Fruit fly (Drosophila melanogaster) whole organism, embryonic: ENCODE data around the gene orion.

Experiments used
- Blimp-1 ChIP-seq: fragments of 200-800 bp; sonication (Bioruptor generic); optimal IDR thresholded peaks from 3 replicates; lab custom pipeline; 2018; ENCODE audit warnings: missing biosample characterization, missing genetic modification characterization, mild to moderate bottlenecking, moderate library complexity, missing genetic modification reagents
- CG10431 ChIP-seq: fragments of 200-800 bp; sonication (Bioruptor generic); optimal IDR thresholded peaks from 3 replicates; lab custom pipeline; 2018; ENCODE audit warnings: missing biosample characterization, mild to moderate bottlenecking, missing genetic modification characterization
- CG10462 ChIP-seq: fragments of 200-800 bp; sonication (Bioruptor generic); optimal IDR thresholded peaks from 2 replicates; lab custom pipeline; 2016; ENCODE audit warnings: missing biosample characterization, missing genetic modification characterization
- CG10959 ChIP-seq: fragments of 200-800 bp; sonication (Bioruptor generic); IDR thresholded peaks from 2 replicates; pipeline ENCODE4 v1.3.6; 2022; ENCODE audit warnings: missing biosample characterization, missing genetic modification characterization
- CG11456 ChIP-seq: fragments of 200-800 bp; sonication (Bioruptor generic); IDR thresholded peaks from 3 replicates; pipeline ENCODE4 v1.3.6; 2022; ENCODE audit warnings: missing biosample characterization, missing genetic modification characterization
- CG12155 ChIP-seq: fragments of 200-800 bp; sonication (Bioruptor generic); optimal IDR thresholded peaks from 3 replicates; lab custom pipeline; 2016; ENCODE audit warnings: missing biosample characterization, missing genetic modification characterization
- CG12236 ChIP-seq: fragments of 200-800 bp; sonication (Bioruptor generic); optimal IDR thresholded peaks from 2 replicates; lab custom pipeline; 2016; ENCODE audit warnings: missing biosample characterization, missing genetic modification characterization
- CG13123 ChIP-seq: fragments of 200-800 bp; sonication (Bioruptor generic); optimal IDR thresholded peaks from 2 replicates; lab custom pipeline; 2016; ENCODE audit warnings: missing biosample characterization, missing genetic modification characterization
- CG13624 ChIP-seq: fragments of 200-800 bp; sonication (Bioruptor generic); optimal IDR thresholded peaks from 2 replicates; lab custom pipeline; 2016; ENCODE audit warnings: missing biosample characterization, missing genetic modification characterization
- CG13894 ChIP-seq: fragments of 200-800 bp; sonication (Bioruptor generic); optimal IDR thresholded peaks from 3 replicates; lab custom pipeline; 2018; ENCODE audit warnings: missing biosample characterization, mild to moderate bottlenecking, missing genetic modification characterization, moderate library complexity
- CG14014 ChIP-seq: fragments of 200-800 bp; sonication (Bioruptor generic); IDR thresholded peaks from 2 replicates; pipeline ENCODE4 v1.3.6; 2022; ENCODE audit warnings: missing biosample characterization, missing genetic modification characterization
- CG18262 ChIP-seq: fragments of 200-800 bp; optimal IDR thresholded peaks from 3 replicates; lab custom pipeline; 2019; ENCODE audit warnings: missing biosample characterization, mild to moderate bottlenecking, missing genetic modification characterization, moderate library complexity
- CG6654 ChIP-seq: fragments of 200-800 bp; sonication (Bioruptor generic); optimal IDR thresholded peaks from 2 replicates; lab custom pipeline; 2017; ENCODE audit warnings: missing biosample characterization, mild to moderate bottlenecking, missing genetic modification characterization
- CG8478 ChIP-seq: fragments of >200 bp; optimal IDR thresholded peaks from 2 replicates; lab custom pipeline; 2018
- CG9727 ChIP-seq: fragments of 200-800 bp; sonication (Bioruptor generic); optimal IDR thresholded peaks from 3 replicates; lab custom pipeline; 2017; ENCODE audit warnings: missing biosample characterization, mild to moderate bottlenecking, missing genetic modification characterization
- CG9817 ChIP-seq: fragments of 200-800 bp; sonication (Bioruptor generic); optimal IDR thresholded peaks from 2 replicates; lab custom pipeline; 2018; ENCODE audit warnings: missing biosample characterization, mild to moderate bottlenecking, missing genetic modification characterization, moderate library complexity
- Camta ChIP-seq: fragments of 200-800 bp; sonication (Bioruptor generic); optimal IDR thresholded peaks from 2 replicates; lab custom pipeline; 2016; ENCODE audit warnings: missing biosample characterization, missing genetic modification characterization
- Chrac-16 ChIP-seq: fragments of 200-800 bp; sonication (Bioruptor generic); optimal IDR thresholded peaks from 3 replicates; lab custom pipeline; 2016; ENCODE audit warnings: missing biosample characterization, missing genetic modification characterization
- Dip2 ChIP-seq: fragments of 200-800 bp; sonication (Bioruptor generic); IDR thresholded peaks from 2 replicates; pipeline ENCODE4 v1.3.6; 2022; ENCODE audit warnings: missing biosample characterization, missing genetic modification characterization
- Doc2 ChIP-seq: fragments of 200-800 bp; sonication (Bioruptor generic); IDR thresholded peaks from 2 replicates; pipeline ENCODE4 v1.3.6; 2022; ENCODE audit warnings: missing biosample characterization, missing genetic modification characterization
- E2f2 ChIP-seq: fragments of 200-800 bp; sonication (Bioruptor generic); IDR thresholded peaks from 2 replicates; pipeline ENCODE4 v1.3.6; 2022; ENCODE audit warnings: missing biosample characterization, missing genetic modification characterization
- HLH4C ChIP-seq: fragments of 200-800 bp; sonication (Bioruptor generic); IDR thresholded peaks from 3 replicates; pipeline ENCODE4 v1.3.6; 2022; ENCODE audit warnings: missing biosample characterization, missing genetic modification characterization; ENCODE audit not compliant: partially characterized antibody
- HLH54F ChIP-seq: fragments of 200-800 bp; sonication (Bioruptor generic); optimal IDR thresholded peaks from 3 replicates; lab custom pipeline; 2016; ENCODE audit warnings: missing biosample characterization, missing genetic modification characterization
- HLHmδ ChIP-seq: fragments of 200-800 bp; sonication (Bioruptor generic); optimal IDR thresholded peaks from 2 replicates; lab custom pipeline; 2018; ENCODE audit warnings: missing biosample characterization, mild to moderate bottlenecking, missing genetic modification characterization, moderate library complexity
- Rx ChIP-seq: fragments of 200-800 bp; sonication (Bioruptor generic); IDR thresholded peaks from 2 replicates; pipeline ENCODE4 v1.3.6; 2022; ENCODE audit warnings: missing biosample characterization, missing genetic modification characterization
- TFAM ChIP-seq: fragments of 200-800 bp; sonication (Bioruptor generic); optimal IDR thresholded peaks from 2 replicates; lab custom pipeline; 2017; ENCODE audit warnings: missing biosample characterization, missing genetic modification characterization, inconsistent platforms
- Taf1 ChIP-seq: fragments of 200-800 bp; sonication (Bioruptor generic); IDR thresholded peaks from 2 replicates; pipeline ENCODE4 v1.3.6; 2022; ENCODE audit warnings: missing biosample characterization, missing genetic modification characterization
- Trl ChIP-seq, 3 experiments: fragments of >200 bp in 2 of 3; fragments of 200-800 bp in 1 of 3; sonication (Bioruptor generic) in 1 of 3; optimal IDR thresholded peaks; 2 replicates in 1 of 3; 3 replicates in 2 of 3; lab custom pipeline; 2016 to 2017; ENCODE audit warnings: missing biosample characterization in 1 of 3, missing genetic modification characterization in 1 of 3
- Vsx1 ChIP-seq: fragments of 200-800 bp; sonication (Bioruptor generic); optimal IDR thresholded peaks from 2 replicates; lab custom pipeline; 2017; ENCODE audit warnings: missing biosample characterization, mild to moderate bottlenecking, missing genetic modification characterization, missing genetic modification reagents
- abd-A ChIP-seq: fragments of 200-800 bp; sonication (Bioruptor generic); optimal IDR thresholded peaks from 3 replicates; lab custom pipeline; 2019; ENCODE audit warnings: missing biosample characterization, mild to moderate bottlenecking, missing genetic modification characterization, moderate library complexity
- amos ChIP-seq: fragments of 200-800 bp; sonication (Bioruptor generic); IDR thresholded peaks from 2 replicates; pipeline ENCODE4 v1.3.6; 2022; ENCODE audit warnings: missing biosample characterization, missing genetic modification characterization; ENCODE audit not compliant: partially characterized antibody
- caup ChIP-seq: fragments of 200-800 bp; sonication (Bioruptor generic); optimal IDR thresholded peaks from 3 replicates; lab custom pipeline; 2017; ENCODE audit warnings: missing biosample characterization, mild to moderate bottlenecking, missing genetic modification characterization, moderate library complexity; ENCODE audit not compliant: severe bottlenecking
- chn ChIP-seq: fragments of 200-800 bp; sonication (Bioruptor generic); optimal IDR thresholded peaks from 2 replicates; lab custom pipeline; 2016; ENCODE audit warnings: missing biosample characterization, missing genetic modification characterization
- danr ChIP-seq: fragments of 200-800 bp; sonication (Bioruptor generic); IDR thresholded peaks from 2 replicates; pipeline ENCODE4 v1.3.6; 2022; ENCODE audit warnings: missing biosample characterization, missing genetic modification characterization
- dati ChIP-seq: fragments of 200-800 bp; sonication (Bioruptor generic); IDR thresholded peaks from 2 replicates; pipeline ENCODE4 v1.3.6; 2022; ENCODE audit warnings: missing biosample characterization, missing genetic modification characterization
- dm ChIP-seq: fragments of 200-800 bp; sonication (Bioruptor generic); optimal IDR thresholded peaks from 3 replicates; lab custom pipeline; 2016; ENCODE audit warnings: missing biosample characterization, missing genetic modification characterization
- eyg ChIP-seq: fragments of 200-800 bp; sonication (Bioruptor generic); optimal IDR thresholded peaks from 3 replicates; lab custom pipeline; 2016; ENCODE audit warnings: missing biosample characterization, missing genetic modification characterization
- fd3F ChIP-seq: fragments of 200-800 bp; sonication (Bioruptor generic); optimal IDR thresholded peaks from 2 replicates; lab custom pipeline; 2018; ENCODE audit warnings: missing biosample characterization, mild to moderate bottlenecking, missing genetic modification characterization, moderate library complexity
- fru ChIP-seq: fragments of >200 bp; optimal IDR thresholded peaks from 2 replicates; lab custom pipeline; 2017
- inv ChIP-seq: fragments of 200-800 bp; sonication (Bioruptor generic); IDR thresholded peaks from 2 replicates; pipeline ENCODE4 v1.3.6; 2022; ENCODE audit warnings: missing biosample characterization, missing genetic modification characterization; ENCODE audit not compliant: partially characterized antibody
- jing ChIP-seq: fragments of 200-800 bp; sonication (Bioruptor generic); optimal IDR thresholded peaks from 2 replicates; lab custom pipeline; 2018; ENCODE audit warnings: missing biosample characterization, mild to moderate bottlenecking, missing genetic modification characterization
- ken ChIP-seq: fragments of 200-800 bp; sonication (Bioruptor generic); IDR thresholded peaks from 3 replicates; pipeline ENCODE4 v1.3.6; 2022; ENCODE audit warnings: missing biosample characterization, missing genetic modification characterization
- knrl ChIP-seq: fragments of 200-800 bp; sonication (Bioruptor generic); IDR thresholded peaks from 3 replicates; pipeline ENCODE4 v1.3.6; 2022; ENCODE audit warnings: missing biosample characterization, missing genetic modification characterization; ENCODE audit not compliant: partially characterized antibody
- nau ChIP-seq: fragments of 200-800 bp; sonication (Bioruptor generic); optimal IDR thresholded peaks from 3 replicates; lab custom pipeline; 2017; ENCODE audit warnings: missing biosample characterization, mild to moderate bottlenecking, missing genetic modification characterization, missing genetic modification reagents
- odd ChIP-seq: fragments of 200-800 bp; sonication (Bioruptor generic); optimal IDR thresholded peaks from 2 replicates; lab custom pipeline; 2017; ENCODE audit warnings: missing biosample characterization, mild to moderate bottlenecking, missing genetic modification characterization
- pum ChIP-seq: fragments of 200-800 bp; sonication (Bioruptor generic); optimal IDR thresholded peaks from 2 replicates; lab custom pipeline; 2016; ENCODE audit warnings: missing biosample characterization, missing genetic modification characterization
- run ChIP-seq: fragments of 200-800 bp; sonication (Bioruptor generic); optimal IDR thresholded peaks from 3 replicates; lab custom pipeline; 2018; ENCODE audit warnings: missing biosample characterization, mild to moderate bottlenecking, missing genetic modification characterization
- sna ChIP-seq: fragments of 200-800 bp; sonication (Bioruptor generic); IDR thresholded peaks from 2 replicates; pipeline ENCODE4 v1.3.6; 2022; ENCODE audit warnings: missing biosample characterization, missing genetic modification characterization; ENCODE audit not compliant: partially characterized antibody
- so ChIP-seq: fragments of 200-800 bp; sonication (Bioruptor generic); IDR thresholded peaks from 3 replicates; pipeline ENCODE4 v1.3.6; 2022; ENCODE audit warnings: missing biosample characterization, missing genetic modification characterization
- sqz ChIP-seq: fragments of 200-800 bp; sonication (Bioruptor generic); optimal IDR thresholded peaks from 3 replicates; lab custom pipeline; 2018; ENCODE audit warnings: missing biosample characterization, mild to moderate bottlenecking, missing genetic modification characterization
- sug ChIP-seq: fragments of 200-800 bp; optimal IDR thresholded peaks from 2 replicates; lab custom pipeline; 2019; ENCODE audit warnings: missing biosample characterization, mild to moderate bottlenecking, missing genetic modification characterization, moderate library complexity
- zfh1 ChIP-seq: fragments of 200-800 bp; sonication (Bioruptor generic); IDR thresholded peaks from 3 replicates; pipeline ENCODE4 v1.3.6; 2022; ENCODE audit warnings: missing biosample characterization, missing genetic modification characterization

Gene orion

DNA sequence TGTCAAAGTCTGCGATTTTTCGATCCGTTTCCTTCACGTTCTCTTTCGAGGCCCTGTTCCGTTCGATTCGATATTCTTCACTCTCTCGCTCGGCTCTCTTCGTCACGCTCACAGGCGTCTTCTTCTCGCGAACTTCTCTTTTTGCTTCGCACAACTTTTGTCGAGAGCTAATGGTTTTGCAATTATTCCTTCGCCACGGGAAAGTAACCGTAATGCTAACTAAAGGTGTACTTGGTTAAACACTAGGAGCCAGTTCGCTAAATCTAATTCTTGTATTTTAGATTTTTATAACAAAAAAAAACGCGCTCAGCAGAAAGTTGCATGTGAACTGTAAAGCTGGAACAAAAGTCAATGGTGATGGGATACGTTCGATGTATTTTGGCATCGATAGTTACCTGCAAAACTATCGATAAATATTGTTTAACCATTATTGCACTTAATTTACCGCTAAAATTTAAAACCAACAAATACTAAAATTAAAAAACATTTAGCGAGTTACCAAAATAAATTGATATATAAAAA, 15.6 kb downstream of the orion start, which contains the start of gene mahe (continued):
- TF ChIP-seq CG10462 (GFP tag; lab: Kevin White, UChicago), result no peak
- TF ChIP-seq pum (GFP tag; lab: Kevin White, UChicago), result no peak
- no peak for TF ChIP-seq CG13894
- no peak for TF ChIP-seq abd-A
- TF ChIP-seq so (GFP tag; lab: Robert Waterston, UW), result no peak
- no peak for TF ChIP-seq eyg
- peak; percentile 74 for TF ChIP-seq inv
- no peak for TF ChIP-seq odd (GFP tag; lab: Kevin White, UChicago)
- TF ChIP-seq CG13123 (GFP tag; lab: Kevin White, UChicago), result no peak
- no peak for TF ChIP-seq caup
- no peak for TF ChIP-seq Blimp-1 (GFP tag; lab: Kevin White, UChicago)
- TF ChIP-seq CG13624 (GFP tag; lab: Kevin White, UChicago), result no peak
- no peak for TF ChIP-seq sug (tag; lab: Kevin White, UChicago)
- TF ChIP-seq fd3F, result no peak
- TF ChIP-seq Doc2, result no peak
- no peak for TF ChIP-seq chn (GFP tag; lab: Kevin White, UChicago)
- TF ChIP-seq HLH4C, result peak; percentile 76
- no peak for TF ChIP-seq CG6654
- peak; percentile 69 for TF ChIP-seq sna (GFP tag; lab: Robert Waterston, UW)
- TF ChIP-seq CG8478, result no peak
- TF ChIP-seq HLHmδ (GFP tag; lab: Kevin White, UChicago), result no peak
- no peak for TF ChIP-seq CG12155 (GFP tag; lab: Kevin White, UChicago)
- TF ChIP-seq jing, result no peak
- TF ChIP-seq dati (GFP tag; lab: Robert Waterston, UW), result no peak
- TF ChIP-seq amos (GFP tag; lab: Robert Waterston, UW), result peak; percentile 91
- no peak for TF ChIP-seq CG12236 (GFP tag; lab: Kevin White, UChicago)
- no peak for TF ChIP-seq nau
- TF ChIP-seq CG11456 (GFP tag; lab: Robert Waterston, UW), result no peak
- TF ChIP-seq CG10431 (GFP tag; lab: Kevin White, UChicago), result no peak
- no peak for TF ChIP-seq Vsx1 (GFP tag; lab: Kevin White, UChicago)
- TF ChIP-seq Dip2, result no peak
- TF ChIP-seq dm (GFP tag; lab: Kevin White, UChicago), result no peak
- peak; percentile 86 for TF ChIP-seq E2f2 (GFP tag; lab: Robert Waterston, UW)
- no peak for TF ChIP-seq Camta (GFP tag; lab: Kevin White, UChicago)
- no peak for TF ChIP-seq Chrac-16 (GFP tag; lab: Kevin White, UChicago)
- no peak for TF ChIP-seq CG9817 (tag; lab: Kevin White, UChicago)
- no peak for TF ChIP-seq CG14014 (GFP tag; lab: Robert Waterston, UW)
- no peak for TF ChIP-seq Rx
- TF ChIP-seq sqz (GFP tag; lab: Kevin White, UChicago), result peak; percentile 48
- no peak for TF ChIP-seq CG10959 (GFP tag; lab: Robert Waterston, UW)
- peak; percentile 80 for TF ChIP-seq knrl (GFP tag; lab: Robert Waterston, UW)
- TF ChIP-seq Trl (optimal IDR thresholded peaks at IDR 0.05; lab: Kevin White, UChicago), result peak; percentile 74 to 90
- TF ChIP-seq Trl (GFP tag; optimal IDR thresholded peaks at IDR 0.05; lab: Kevin White, UChicago), result peak; percentile 5
- TF ChIP-seq HLH54F (GFP tag; lab: Kevin White, UChicago), result no peak
- TF ChIP-seq TFAM (GFP tag; lab: Kevin White, UChicago), result no peak
- TF ChIP-seq fru, result no peak
- no peak for TF ChIP-seq run (tag; lab: Kevin White, UChicago)
- TF ChIP-seq CG9727 (GFP tag; lab: Kevin White, UChicago), result no peak
- no peak for TF ChIP-seq zfh1 (GFP tag; lab: Robert Waterston, UW)
- TF ChIP-seq Taf1 (GFP tag; lab: Robert Waterston, UW), result no peak
- TF ChIP-seq danr (GFP tag; lab: Robert Waterston, UW), result no peak
- TF ChIP-seq ken (GFP tag; lab: Robert Waterston, UW), result no peak
- no peak for TF ChIP-seq CG18262 (tag; lab: Kevin White, UChicago)
